Fruit fly (Drosophila melanogaster) whole organism, embryonic: ENCODE results near the gene CG8097.

Experiments
- Abd-B ChIP-seq: fragments of 200-800 bp; sonication (Bioruptor generic); optimal IDR thresholded peaks from 2 replicates; lab custom pipeline; 2018; ENCODE audit warnings: missing biosample characterization, mild to moderate bottlenecking, missing genetic modification characterization, moderate library complexity
- BEAF-32 ChIP-seq: fragments of 200-800 bp; sonication (Bioruptor generic); optimal IDR thresholded peaks from 3 replicates; lab custom pipeline; 2017; ENCODE audit warnings: missing biosample characterization, missing genetic modification characterization, mild to moderate bottlenecking, moderate library complexity, missing genetic modification reagents
- CG10267 ChIP-seq: fragments of 200-800 bp; sonication (Bioruptor generic); optimal IDR thresholded peaks from 2 replicates; lab custom pipeline; 2018; ENCODE audit warnings: missing biosample characterization, mild to moderate bottlenecking, missing genetic modification characterization, moderate library complexity
- CG11093 ChIP-seq: fragments of 200-800 bp; sonication (Bioruptor generic); IDR thresholded peaks from 3 replicates; pipeline ENCODE4 v1.3.6; 2022; ENCODE audit warnings: missing biosample characterization, missing genetic modification characterization
- CG12071 ChIP-seq: fragments of 200-800 bp; sonication (Bioruptor generic); optimal IDR thresholded peaks from 3 replicates; lab custom pipeline; 2018; ENCODE audit warnings: missing biosample characterization, mild to moderate bottlenecking, missing genetic modification characterization
- CG13287 ChIP-seq: fragments of 200-800 bp; sonication (Bioruptor generic); IDR thresholded peaks from 2 replicates; pipeline ENCODE4 v1.3.6; 2022; ENCODE audit warnings: missing biosample characterization, missing genetic modification characterization; ENCODE audit not compliant: partially characterized antibody
- CG14710 ChIP-seq: fragments of 200-800 bp; sonication (Bioruptor generic); optimal IDR thresholded peaks from 3 replicates; lab custom pipeline; 2019; ENCODE audit warnings: missing biosample characterization, mild to moderate bottlenecking, missing genetic modification characterization, moderate library complexity
- CG18262 ChIP-seq: fragments of 200-800 bp; optimal IDR thresholded peaks from 3 replicates; lab custom pipeline; 2019; ENCODE audit warnings: missing biosample characterization, mild to moderate bottlenecking, missing genetic modification characterization, moderate library complexity
- CG2116 ChIP-seq: fragments of 200-800 bp; sonication (Bioruptor generic); optimal IDR thresholded peaks from 3 replicates; lab custom pipeline; 2018; ENCODE audit warnings: missing biosample characterization, mild to moderate bottlenecking, missing genetic modification characterization
- CG2678 ChIP-seq: fragments of 200-800 bp; sonication (Bioruptor generic); optimal IDR thresholded peaks from 3 replicates; lab custom pipeline; 2019; ENCODE audit warnings: missing biosample characterization, mild to moderate bottlenecking, missing genetic modification characterization, moderate library complexity
- CG32772 ChIP-seq: fragments of 200-800 bp; sonication (Bioruptor generic); IDR thresholded peaks from 2 replicates; pipeline ENCODE4 v1.3.6; 2022; ENCODE audit warnings: missing biosample characterization, missing genetic modification characterization
- CG34224 ChIP-seq: fragments of 200-800 bp; sonication (Bioruptor generic); IDR thresholded peaks from 3 replicates; pipeline ENCODE4 v1.3.6; 2022; ENCODE audit warnings: missing biosample characterization, missing genetic modification characterization; ENCODE audit not compliant: partially characterized antibody
- CG4617 ChIP-seq: fragments of 200-800 bp; sonication (Bioruptor generic); optimal IDR thresholded peaks from 3 replicates; lab custom pipeline; 2016; ENCODE audit warnings: missing biosample characterization, missing genetic modification characterization, borderline replicate concordance
- CG4707 ChIP-seq: fragments of 200-800 bp; sonication (Bioruptor generic); optimal IDR thresholded peaks from 2 replicates; lab custom pipeline; 2018; ENCODE audit warnings: missing biosample characterization, mild to moderate bottlenecking, missing genetic modification characterization, moderate library complexity
- CG6813 ChIP-seq: fragments of 200-800 bp; sonication (Bioruptor generic); optimal IDR thresholded peaks from 2 replicates; lab custom pipeline; 2017; ENCODE audit warnings: missing biosample characterization, missing genetic modification characterization, mild to moderate bottlenecking, moderate library complexity, missing genetic modification reagents
- CG9727 ChIP-seq: fragments of 200-800 bp; sonication (Bioruptor generic); optimal IDR thresholded peaks from 3 replicates; lab custom pipeline; 2017; ENCODE audit warnings: missing biosample characterization, mild to moderate bottlenecking, missing genetic modification characterization
- CTCF ChIP-seq: fragments of 200-800 bp; sonication (Bioruptor generic); optimal IDR thresholded peaks from 2 replicates; lab custom pipeline; 2017; ENCODE audit warnings: missing biosample characterization, mild to moderate bottlenecking, missing genetic modification characterization, moderate library complexity
- Dad ChIP-seq: fragments of 200-800 bp; sonication (Bioruptor generic); optimal IDR thresholded peaks from 3 replicates; lab custom pipeline; 2016; ENCODE audit warnings: missing biosample characterization, missing genetic modification characterization
- Doc3 ChIP-seq: fragments of 200-800 bp; sonication (Bioruptor generic); IDR thresholded peaks from 3 replicates; pipeline ENCODE4 v1.3.6; 2022; ENCODE audit warnings: missing biosample characterization, missing genetic modification characterization; ENCODE audit not compliant: partially characterized antibody
- Dp ChIP-seq: fragments of 200-800 bp; sonication (Bioruptor generic); optimal IDR thresholded peaks from 2 replicates; lab custom pipeline; 2018; ENCODE audit warnings: missing biosample characterization, mild to moderate bottlenecking, missing genetic modification characterization, moderate library complexity
- Dref ChIP-seq: fragments of 200-800 bp; sonication (Bioruptor generic); IDR thresholded peaks from 2 replicates; pipeline ENCODE4 v1.3.6; 2022; ENCODE audit warnings: missing biosample characterization, missing genetic modification characterization
- E2f2 ChIP-seq: fragments of 200-800 bp; sonication (Bioruptor generic); IDR thresholded peaks from 2 replicates; pipeline ENCODE4 v1.3.6; 2022; ENCODE audit warnings: missing biosample characterization, missing genetic modification characterization
- HHEX ChIP-seq: fragments of 200-800 bp; sonication (Bioruptor generic); optimal IDR thresholded peaks from 3 replicates; lab custom pipeline; 2017; ENCODE audit warnings: missing biosample characterization, mild to moderate bottlenecking, missing genetic modification characterization, missing genetic modification reagents
- Lim3 ChIP-seq: fragments of 200-800 bp; sonication (Bioruptor generic); IDR thresholded peaks from 2 replicates; pipeline ENCODE4 v1.3.6; 2022; ENCODE audit warnings: missing biosample characterization, missing genetic modification characterization
- MBD-R2 ChIP-seq: fragments of 200-800 bp; sonication (Bioruptor generic); IDR thresholded peaks from 2 replicates; pipeline ENCODE4 v1.3.6; 2022; ENCODE audit warnings: missing biosample characterization, missing genetic modification characterization
- MTF-1 ChIP-seq: fragments of 200-800 bp; sonication (Bioruptor generic); optimal IDR thresholded peaks from 2 replicates; lab custom pipeline; 2018; ENCODE audit warnings: missing biosample characterization, mild to moderate bottlenecking, missing genetic modification characterization, borderline replicate concordance
- Med ChIP-seq: fragments of 200-800 bp; sonication (Bioruptor generic); peaks from one replicate; lab custom pipeline; 2016; ENCODE audit warnings: missing biosample characterization, missing genetic modification characterization, mild to moderate bottlenecking, inconsistent platforms, moderate library complexity
- Myb ChIP-seq: fragments of 200-800 bp; sonication (Bioruptor generic); optimal IDR thresholded peaks from 2 replicates; lab custom pipeline; 2016; ENCODE audit warnings: missing biosample characterization, missing genetic modification characterization
- Opbp ChIP-seq: fragments of 200-800 bp; sonication (Bioruptor generic); IDR thresholded peaks from 3 replicates; pipeline ENCODE4 v1.3.6; 2022; ENCODE audit warnings: missing biosample characterization, missing genetic modification characterization; ENCODE audit not compliant: partially characterized antibody
- amos ChIP-seq: fragments of 200-800 bp; sonication (Bioruptor generic); IDR thresholded peaks from 2 replicates; pipeline ENCODE4 v1.3.6; 2022; ENCODE audit warnings: missing biosample characterization, missing genetic modification characterization; ENCODE audit not compliant: partially characterized antibody
- crp ChIP-seq, 2 experiments: fragments of 200-800 bp; sonication (Bioruptor generic); optimal IDR thresholded peaks; 2 replicates in 1 of 2; 3 replicates in 1 of 2; lab custom pipeline; 2017; ENCODE audit warnings: missing biosample characterization in 2 of 2, missing genetic modification characterization in 2 of 2, mild to moderate bottlenecking in 1 of 2, moderate library complexity in 1 of 2
- gfzf ChIP-seq: fragments of 200-800 bp; sonication (Bioruptor generic); optimal IDR thresholded peaks from 2 replicates; lab custom pipeline; 2016; ENCODE audit warnings: missing biosample characterization, mild to moderate bottlenecking, missing genetic modification characterization, moderate library complexity
- hbn ChIP-seq: fragments of 200-800 bp; sonication (Bioruptor generic); IDR thresholded peaks from 2 replicates; pipeline ENCODE4 v1.3.6; 2022; ENCODE audit warnings: missing biosample characterization, missing genetic modification characterization; ENCODE audit not compliant: partially characterized antibody
- lbe ChIP-seq: fragments of 200-800 bp; sonication (Bioruptor generic); optimal IDR thresholded peaks from 2 replicates; lab custom pipeline; 2016; ENCODE audit warnings: missing biosample characterization, mild to moderate bottlenecking, missing genetic modification characterization
- nom ChIP-seq: fragments of 200-800 bp; sonication (Bioruptor generic); optimal IDR thresholded peaks from 2 replicates; lab custom pipeline; 2017; ENCODE audit warnings: missing biosample characterization, missing genetic modification characterization, mild to moderate bottlenecking, moderate library complexity, missing genetic modification reagents
- onecut ChIP-seq: fragments of 200-800 bp; sonication (Bioruptor generic); IDR thresholded peaks from 2 replicates; pipeline ENCODE4 v1.3.6; 2022; ENCODE audit warnings: missing biosample characterization, missing genetic modification characterization
- pzg ChIP-seq: fragments of 200-800 bp; sonication (Bioruptor generic); optimal IDR thresholded peaks from 3 replicates; lab custom pipeline; 2018; ENCODE audit warnings: missing biosample characterization, mild to moderate bottlenecking, missing genetic modification characterization, moderate library complexity
- stwl ChIP-seq: fragments of 200-800 bp; sonication (Bioruptor generic); optimal IDR thresholded peaks from 3 replicates; lab custom pipeline; 2018; ENCODE audit warnings: missing biosample characterization, mild to moderate bottlenecking, missing genetic modification characterization, moderate library complexity
- unc-4 ChIP-seq: fragments of 200-800 bp; sonication (Bioruptor generic); IDR thresholded peaks from 2 replicates; pipeline ENCODE4 v1.3.6; 2022; ENCODE audit warnings: missing biosample characterization, missing genetic modification characterization; ENCODE audit not compliant: partially characterized antibody
- vvl ChIP-seq: fragments of 200-800 bp; sonication (Bioruptor generic); IDR thresholded peaks from 2 replicates; pipeline ENCODE4 v1.3.6; 2022; ENCODE audit warnings: missing biosample characterization, missing genetic modification characterization
- zf30C ChIP-seq: fragments of 200-800 bp; sonication (Bioruptor generic); optimal IDR thresholded peaks from 3 replicates; lab custom pipeline; 2018; ENCODE audit warnings: missing biosample characterization, mild to moderate bottlenecking, missing genetic modification characterization

CG8097 gene

dm6 chrX:15568353-15568982, 14.5 kb upstream of the CG8097 start (continued):
- TF ChIP-seq HHEX (GFP tag; lab: Kevin White, UChicago), result peak; percentile 22
- peak; percentile 24 for TF ChIP-seq CG4707
- peak; percentile 3 for TF ChIP-seq CG9727
- peak; percentile 5 for TF ChIP-seq CG6813
- peak; percentile 18 for TF ChIP-seq MTF-1 (GFP tag; lab: Kevin White, UChicago)
- peak; percentile 30 for TF ChIP-seq CG18262 (tag; lab: Kevin White, UChicago)
- TF ChIP-seq Lim3 (GFP tag; lab: Robert Waterston, UW), result no peak
- peak; percentile 1 for TF ChIP-seq nom (GFP tag; lab: Kevin White, UChicago)
- TF ChIP-seq CG2678 (tag; lab: Kevin White, UChicago), result peak; percentile 18
- no peak for TF ChIP-seq Dad (GFP tag; lab: Kevin White, UChicago)
- no peak for TF ChIP-seq Opbp
- no peak for TF ChIP-seq zf30C (GFP tag; lab: Kevin White, UChicago)
- TF ChIP-seq, all 482 proteins: peak for 19

- TF ChIP-seq MBD-R2 (GFP tag; lab: Robert Waterston, UW), result 0 out of 2 replicates have a peak, but pooled peaks have one; percentile 12
- TF ChIP-seq CG18262 (tag; lab: Kevin White, UChicago), result peak; percentile 1
- TF ChIP-seq nom (GFP tag; lab: Kevin White, UChicago), result peak; percentile 34
- TF ChIP-seq gfzf, result no peak
- peak; percentile 26 for TF ChIP-seq Med (GFP tag; lab: Kevin White, UChicago)
These were observed 14.0 kb upstream of the CG8097 start, which contains the start of gene CG7860 for dm6 chrX:15568983-15569370. TSS of gene CG7860 (plus strand) at chrX:15568993.

dm6 chrX:15571939-15572338, 11.0 kb upstream of the CG8097 start, which contains the start of gene CG15643:
TSS of gene CG15643 (minus strand) at chrX:15572149.
- TF ChIP-seq CG2116 (peak; percentile 32), onecut (GFP tag; lab: Robert Waterston, UW) (0 out of 2 replicates have a peak, but pooled peaks have one; percentile 8), MBD-R2 (GFP tag; lab: Robert Waterston, UW) (peak; percentile 70), CG11093 (no peak), Dref (peak; percentile 60), hbn (GFP tag; lab: Robert Waterston, UW) (0 out of 2 replicates have a peak, but pooled peaks have one; percentile 21), CG4617 (GFP tag; lab: Kevin White, UChicago) (peak; percentile 8), CG12071 (GFP tag; lab: Kevin White, UChicago) (no peak), CG10267 (peak; percentile 87), unc-4 (GFP tag; lab: Robert Waterston, UW) (peak; percentile 24; the same call in 1 of the 2 replicates), CG34224 (GFP tag; lab: Robert Waterston, UW) (peak; percentile 17; the same call in 1 of the 3 replicates), CG14710 (tag; lab: Kevin White, UChicago) (peak; percentile 4), CG32772 (GFP tag; lab: Robert Waterston, UW) (no peak), vvl (no peak), BEAF-32 (GFP tag; lab: Kevin White, UChicago) (peak; percentile 18), CTCF (no peak), CG13287 (GFP tag; lab: Robert Waterston, UW) (0 out of 2 replicates have a peak, but pooled peaks have one; percentile 19), amos (GFP tag; lab: Robert Waterston, UW) (peak; percentile 21; the same call in 1 of the 2 replicates), Abd-B (GFP tag; lab: Kevin White, UChicago) (no peak), pzg (peak; percentile 20), stwl (tag; lab: Kevin White, UChicago) (peak; percentile 46), Dp (GFP tag; lab: Kevin White, UChicago) (peak; percentile 61), Myb (GFP tag; lab: Kevin White, UChicago) (peak; percentile 37), crp (GFP tag; optimal IDR thresholded peaks at IDR 0.05; lab: Kevin White, UChicago) (peak in 1 of 2 experiments; percentile 84), E2f2 (GFP tag; lab: Robert Waterston, UW) (peak; percentile 68), lbe (GFP tag; lab: Kevin White, UChicago) (peak; percentile 60), Doc3 (GFP tag; lab: Robert Waterston, UW) (0 out of 3 replicates have a peak, but pooled peaks have one; percentile 16)
